Worm (Caenorhabditis elegans): ENCODE results near the gene srw-8.

DNA sequence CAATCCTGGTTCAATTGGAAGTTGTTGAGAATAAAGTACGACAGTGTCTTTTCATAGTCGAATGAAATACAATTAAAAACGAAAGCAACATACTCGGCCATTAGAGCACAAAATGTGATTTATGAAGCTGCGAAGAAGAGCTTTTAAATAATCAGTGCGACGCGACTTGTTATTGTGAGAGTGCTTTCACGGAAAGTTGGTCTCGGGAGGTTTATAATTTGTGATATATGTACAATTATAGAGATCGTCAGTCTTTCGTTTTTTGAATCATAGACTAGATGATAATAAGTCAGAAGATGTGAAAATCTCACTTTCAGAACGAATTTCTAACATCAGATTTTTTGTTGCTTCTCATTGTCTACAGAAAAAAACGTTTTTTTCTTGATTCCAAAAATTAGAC lies 27.9 kb upstream of the srw-8 start, which contains the start of gene srt-15:
- TF ChIP-seq nhr-28 (tag; optimal IDR thresholded peaks at IDR 0.05), result no peak
- TF ChIP-seq unc-62 (GFP tag; optimal IDR thresholded peaks at IDR 0.05), result no peak
